Worm (Caenorhabditis elegans) whole organism, young adult: ENCODE data around the gene F38B6.3.

Experiments used
- B0035.1 ChIP-seq: sonication (generic microtip); optimal IDR thresholded peaks from 2 replicates; lab custom pipeline; 2016; ENCODE audit warnings: missing genetic modification characterization, mild to moderate bottlenecking, missing compliant biosample characterization, missing genotype, missing genetic modification reagents
- B0336.3 ChIP-seq: fragments of 200-800 bp; sonication (Bioruptor generic); IDR thresholded peaks from 2 replicates; pipeline ENCODE4 v1.3.6; 2022; ENCODE audit warnings: missing genetic modification characterization, missing compliant biosample characterization
- C06A6.2 ChIP-seq: fragments of 200-800 bp; sonication (Bioruptor generic); conservative IDR thresholded peaks from 2 replicates; pipeline ENCODE4 v1.3.6; 2022; ENCODE audit warnings: missing genetic modification characterization, missing compliant biosample characterization
- F22D6.2 ChIP-seq: sonication (generic microtip); optimal IDR thresholded peaks from 2 replicates; lab custom pipeline; 2016; ENCODE audit warnings: mild to moderate bottlenecking, missing genetic modification characterization, missing compliant biosample characterization
- F37B4.10 ChIP-seq: fragments of 200-800 bp; sonication (Bioruptor generic); IDR thresholded peaks from 2 replicates; pipeline ENCODE4 v1.3.6; 2022; ENCODE audit warnings: missing genetic modification characterization, missing compliant biosample characterization
- F49E8.2 ChIP-seq: sonication (generic microtip); optimal IDR thresholded peaks from 3 replicates; lab custom pipeline; 2017; ENCODE audit warnings: missing genetic modification characterization, mild to moderate bottlenecking, missing compliant biosample characterization, antibody characterized with exemption, moderate library complexity; ENCODE audit not compliant: insufficient read depth
- K11D2.4 ChIP-seq: fragments of 200-800 bp; sonication (Bioruptor generic); IDR thresholded peaks from 2 replicates; pipeline ENCODE4 v1.3.6; 2022; ENCODE audit warnings: missing genetic modification reagents, missing genetic modification characterization, missing compliant biosample characterization
- T26A5.8 ChIP-seq: sonication (generic microtip); optimal IDR thresholded peaks from 2 replicates; lab custom pipeline; 2016; ENCODE audit warnings: missing genetic modification characterization, missing compliant biosample characterization
- Y56A3A.18 ChIP-seq: fragments of 200-800 bp; sonication (Bioruptor generic); IDR thresholded peaks from 2 replicates; pipeline ENCODE4 v1.3.6; 2022; ENCODE audit warnings: missing genetic modification reagents, missing genetic modification characterization, missing compliant biosample characterization
- Y95B8A.8 ChIP-seq: fragments of 200-800 bp; sonication (Bioruptor generic); IDR thresholded peaks from 2 replicates; pipeline ENCODE4 v1.3.6; 2022; ENCODE audit warnings: missing genetic modification reagents, missing genetic modification characterization, missing compliant biosample characterization
- akir-1 ChIP-seq: fragments of 200-800 bp; sonication (Bioruptor generic); optimal IDR thresholded peaks from 2 replicates; lab custom pipeline; 2018; ENCODE audit warnings: mild to moderate bottlenecking, missing genetic modification characterization, moderate library complexity, missing compliant biosample characterization
- atf-7 ChIP-seq: sonication (generic microtip); optimal IDR thresholded peaks from 2 replicates; lab custom pipeline; 2017; ENCODE audit warnings: mild to moderate bottlenecking, missing genetic modification characterization, missing compliant biosample characterization
- attf-5 ChIP-seq: fragments of 200-800 bp; sonication (Bioruptor generic); optimal IDR thresholded peaks from 2 replicates; lab custom pipeline; 2018; ENCODE audit warnings: mild to moderate bottlenecking, missing genetic modification characterization, missing compliant biosample characterization
- bed-1 ChIP-seq: fragments of 200-800 bp; sonication (Bioruptor generic); IDR thresholded peaks from 2 replicates; pipeline ENCODE4 v1.3.6; 2022; ENCODE audit warnings: missing genetic modification reagents, missing genetic modification characterization, missing compliant biosample characterization
- ccch-3 ChIP-seq: fragments of 200-800 bp; sonication (Bioruptor generic); optimal IDR thresholded peaks from 2 replicates; lab custom pipeline; 2018; ENCODE audit warnings: mild to moderate bottlenecking, missing genetic modification characterization, missing compliant biosample characterization
- cebp-1 ChIP-seq, 2 experiments: fragments of 200-800 bp in 1 of 2; sonication (Bioruptor generic) in 1 of 2; sonication (generic microtip) in 1 of 2; IDR thresholded peaks in 1 of 2; optimal IDR thresholded peaks in 1 of 2; 2 replicates each; pipeline versions ENCODE4 v1.3.6 to Lab custom; 2017 to 2022; ENCODE audit warnings: missing compliant biosample characterization in 2 of 2, missing genetic modification characterization in 2 of 2, mild to moderate bottlenecking in 1 of 2, missing genetic modification reagents in 1 of 2, moderate library complexity in 1 of 2
- ceh-27 ChIP-seq: fragments of 200-800 bp; sonication (Bioruptor generic); optimal IDR thresholded peaks from 2 replicates; lab custom pipeline; 2018; ENCODE audit warnings: mild to moderate bottlenecking, missing genetic modification characterization, moderate library complexity, missing compliant biosample characterization
- die-1 ChIP-seq: sonication (generic microtip); optimal IDR thresholded peaks from 2 replicates; lab custom pipeline; 2016; ENCODE audit warnings: missing genotype, mild to moderate bottlenecking, missing genetic modification characterization, missing compliant biosample characterization
- dox-1 ChIP-seq: fragments of 200-800 bp; sonication (Bioruptor generic); IDR thresholded peaks from 2 replicates; pipeline ENCODE4 v1.3.6; 2022; ENCODE audit warnings: missing genetic modification reagents, missing genetic modification characterization, missing compliant biosample characterization
- dpl-1 ChIP-seq: fragments of 150-350 bp; optimal IDR thresholded peaks from 2 replicates; lab custom pipeline; 2014; ENCODE audit warnings: missing biosample characterization, missing genetic modification reagents, missing genetic modification characterization
- egl-18 ChIP-seq: fragments of 200-800 bp; sonication (Bioruptor generic); IDR thresholded peaks from 2 replicates; pipeline ENCODE4 v1.3.6; 2022; ENCODE audit warnings: missing genetic modification reagents, missing genetic modification characterization, missing compliant biosample characterization
- egl-44 ChIP-seq: fragments of 200-800 bp; sonication (Bioruptor generic); IDR thresholded peaks from 2 replicates; pipeline ENCODE4 v1.3.6; 2022; ENCODE audit warnings: missing genetic modification reagents, missing genetic modification characterization, missing compliant biosample characterization
- fkh-3 ChIP-seq: sonication (generic microtip); optimal IDR thresholded peaks from 2 replicates; lab custom pipeline; 2016; ENCODE audit warnings: mild to moderate bottlenecking, missing genetic modification characterization, missing compliant biosample characterization
- gei-17 ChIP-seq: fragments of 200-800 bp; sonication (Bioruptor generic); optimal IDR thresholded peaks from 2 replicates; lab custom pipeline; 2018; ENCODE audit warnings: mild to moderate bottlenecking, missing genetic modification characterization, missing compliant biosample characterization
- hlh-12 ChIP-seq: sonication (generic microtip); optimal IDR thresholded peaks from 2 replicates; lab custom pipeline; 2016; ENCODE audit warnings: missing genetic modification characterization, missing compliant biosample characterization
- hmg-1.2 ChIP-seq: fragments of 200-800 bp; sonication (Bioruptor generic); IDR thresholded peaks from 2 replicates; pipeline ENCODE4 v1.3.6; 2022; ENCODE audit warnings: missing genetic modification reagents, missing genetic modification characterization, missing compliant biosample characterization
- hrde-1 ChIP-seq: sonication (generic microtip); optimal IDR thresholded peaks from 2 replicates; lab custom pipeline; 2016; ENCODE audit warnings: missing genetic modification characterization, mild to moderate bottlenecking, missing compliant biosample characterization, moderate library complexity, missing genotype, missing genetic modification reagents, borderline replicate concordance
- hsf-1 ChIP-seq: fragments of 200-800 bp; sonication (Bioruptor generic); IDR thresholded peaks from 2 replicates; pipeline ENCODE4 v1.3.6; 2022; ENCODE audit warnings: missing genetic modification reagents, missing genetic modification characterization, missing compliant biosample characterization
- lin-26 ChIP-seq: fragments of 200-800 bp; sonication (Bioruptor generic); IDR thresholded peaks from 2 replicates; pipeline ENCODE4 v1.3.6; 2022; ENCODE audit warnings: missing genetic modification reagents, missing genetic modification characterization, missing compliant biosample characterization
- lin-40 ChIP-seq: sonication (generic microtip); optimal IDR thresholded peaks from 2 replicates; lab custom pipeline; 2016; ENCODE audit warnings: missing genetic modification characterization, mild to moderate bottlenecking, missing compliant biosample characterization, missing genotype, missing genetic modification reagents
- lsl-1 ChIP-seq: fragments of 200-800 bp; sonication (Bioruptor generic); optimal IDR thresholded peaks from 2 replicates; lab custom pipeline; 2018; ENCODE audit warnings: mild to moderate bottlenecking, missing genetic modification characterization, moderate library complexity, missing compliant biosample characterization
- madf-10 ChIP-seq: sonication (generic microtip); optimal IDR thresholded peaks from 2 replicates; lab custom pipeline; 2016; ENCODE audit warnings: mild to moderate bottlenecking, missing genetic modification characterization, missing compliant biosample characterization
- mcd-1 ChIP-seq: fragments of 200-800 bp; sonication (Bioruptor generic); IDR thresholded peaks from 2 replicates; pipeline ENCODE4 v1.3.6; 2022; ENCODE audit warnings: missing genetic modification reagents, missing genetic modification characterization, missing compliant biosample characterization
- nfya-1 ChIP-seq: sonication (generic microtip); optimal IDR thresholded peaks from 2 replicates; lab custom pipeline; 2017; ENCODE audit warnings: antibody characterized with exemption, missing compliant biosample characterization, missing genetic modification characterization, borderline replicate concordance; ENCODE audit not compliant: insufficient read depth
- nhr-80 ChIP-seq: sonication (generic microtip); optimal IDR thresholded peaks from 2 replicates; lab custom pipeline; 2016; ENCODE audit warnings: missing genetic modification characterization, missing compliant biosample characterization
- nhr-90 ChIP-seq: sonication (generic microtip); optimal IDR thresholded peaks from 2 replicates; lab custom pipeline; 2016; ENCODE audit warnings: missing genotype, mild to moderate bottlenecking, missing genetic modification characterization, missing compliant biosample characterization
- pbrm-1 ChIP-seq: fragments of 200-800 bp; sonication (Bioruptor generic); IDR thresholded peaks from 2 replicates; pipeline ENCODE4 v1.3.6; 2022; ENCODE audit warnings: missing genetic modification reagents, missing genetic modification characterization, missing compliant biosample characterization
- somi-1 ChIP-seq: fragments of 200-800 bp; sonication (Bioruptor generic); optimal IDR thresholded peaks from 2 replicates; lab custom pipeline; 2018; ENCODE audit warnings: mild to moderate bottlenecking, missing genetic modification characterization, missing compliant biosample characterization
- sptf-2 ChIP-seq: fragments of 200-800 bp; sonication (Bioruptor generic); optimal IDR thresholded peaks from 2 replicates; lab custom pipeline; 2018; ENCODE audit warnings: mild to moderate bottlenecking, missing genetic modification characterization, missing compliant biosample characterization
- tbx-9 ChIP-seq: sonication (generic microtip); optimal IDR thresholded peaks from 2 replicates; lab custom pipeline; 2016; ENCODE audit warnings: borderline replicate concordance, missing genetic modification characterization, inconsistent platforms, missing compliant biosample characterization
- zim-3 ChIP-seq: sonication (generic microtip); optimal IDR thresholded peaks from 2 replicates; lab custom pipeline; 2017; ENCODE audit warnings: mild to moderate bottlenecking, missing genetic modification characterization, moderate library complexity, missing compliant biosample characterization
- ztf-22 ChIP-seq: fragments of 200-800 bp; sonication (Bioruptor generic); optimal IDR thresholded peaks from 2 replicates; lab custom pipeline; 2018; ENCODE audit warnings: mild to moderate bottlenecking, missing genetic modification characterization, moderate library complexity, missing compliant biosample characterization
- ztf-26 ChIP-seq: sonication (generic microtip); optimal IDR thresholded peaks from 2 replicates; lab custom pipeline; 2017; ENCODE audit warnings: missing genetic modification characterization, missing compliant biosample characterization
- ztf-6 ChIP-seq: fragments of 200-800 bp; sonication (Bioruptor generic); IDR thresholded peaks from 2 replicates; pipeline ENCODE4 v1.3.6; 2022; ENCODE audit warnings: missing genetic modification reagents, missing genetic modification characterization, missing compliant biosample characterization

Gene F38B6.3

DNA sequence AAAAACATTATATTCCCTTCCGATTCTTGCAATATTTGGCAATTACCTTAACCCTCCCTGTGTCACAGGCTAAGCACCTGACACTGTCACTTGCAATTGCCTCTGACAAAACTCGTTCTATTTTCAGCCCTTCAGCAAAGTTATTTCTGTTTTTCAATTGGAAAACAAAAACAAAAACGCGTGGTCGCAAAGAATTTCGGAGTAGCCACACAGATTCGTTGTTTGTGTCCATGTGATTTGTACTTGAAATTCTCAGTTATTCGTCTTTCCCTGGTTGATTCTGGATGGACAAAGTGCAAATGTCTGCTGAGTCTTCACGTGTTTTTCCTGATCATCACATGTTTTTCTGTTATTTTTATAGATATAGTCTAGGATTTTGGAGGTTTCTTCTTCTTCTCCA is 42.1 kb downstream of the F38B6.3 start:
- TF ChIP-seq dpl-1 (GFP tag; lab: Kevin White, UChicago) (no peak), F22D6.2 (tag; lab: Kevin White, UChicago) (no peak), ceh-27 (GFP tag; lab: Kevin White, UChicago) (peak; percentile 62), akir-1 (GFP tag; lab: Kevin White, UChicago) (no peak), lin-40 (tag; lab: Kevin White, UChicago) (peak; percentile 13), cebp-1 (GFP tag; IDR thresholded peaks at IDR 0.05; lab: Robert Waterston, UW) (no peak), cebp-1 (tag; optimal IDR thresholded peaks at IDR 0.05; lab: Kevin White, UChicago) (peak; percentile 50), lsl-1 (GFP tag; lab: Kevin White, UChicago) (no peak), hlh-12 (tag; lab: Kevin White, UChicago) (no peak), T26A5.8 (no peak), nfya-1 (tag; lab: Kevin White, UChicago) (no peak), K11D2.4 (GFP tag; lab: Robert Waterston, UW) (0 out of 2 replicates have a peak, but pooled peaks have one; percentile 38), somi-1 (GFP tag; lab: Kevin White, UChicago) (peak; percentile 62), C06A6.2 (0 out of 2 replicates have a peak, but pooled peaks have one; percentile 51), zim-3 (tag; lab: Kevin White, UChicago) (no peak), mcd-1 (no peak), tbx-9 (tag; lab: Kevin White, UChicago) (no peak), gei-17 (GFP tag; lab: Kevin White, UChicago) (peak; percentile 23), ztf-22 (GFP tag; lab: Kevin White, UChicago) (no peak), ccch-3 (GFP tag; lab: Kevin White, UChicago) (no peak), B0035.1 (tag; lab: Kevin White, UChicago) (no peak), attf-5 (GFP tag; lab: Kevin White, UChicago) (no peak), bed-1 (GFP tag; lab: Robert Waterston, UW) (no peak), pbrm-1 (no peak), F49E8.2 (tag; lab: Kevin White, UChicago) (no peak), ztf-6 (no peak)
- TF ChIP-seq, all 124 proteins: peak for 7

DNA sequence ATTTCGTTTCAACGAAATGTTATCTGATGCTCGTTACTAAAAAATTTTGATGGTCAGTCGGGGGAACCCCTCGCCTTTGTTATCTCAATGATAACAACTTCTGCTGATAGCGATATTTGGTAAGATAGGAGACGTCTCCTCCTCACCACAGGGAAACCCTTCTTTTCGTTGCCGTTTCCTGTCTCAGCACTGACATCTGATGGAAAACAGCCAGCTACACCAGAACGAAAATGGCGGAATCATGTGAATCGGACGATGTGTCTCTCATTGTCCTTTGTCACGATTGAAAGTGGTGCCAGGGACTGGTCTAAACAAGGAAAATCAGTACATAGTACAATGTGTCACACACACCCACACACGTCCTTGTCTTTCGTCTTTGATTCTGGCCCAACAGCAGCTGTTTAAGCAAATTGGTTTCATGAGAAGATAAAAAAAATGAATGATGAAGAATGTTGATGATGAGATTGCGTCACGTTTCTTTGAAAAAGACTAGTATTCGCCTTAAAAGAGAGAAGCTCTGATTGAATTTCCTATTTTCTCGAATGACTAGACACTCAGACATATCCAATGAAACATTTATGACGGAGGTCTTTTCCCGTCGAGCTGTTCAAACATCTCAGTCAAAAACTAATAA is 43.0 kb downstream of the F38B6.3 start:
- TF ChIP-seq nhr-80 (tag; lab: Kevin White, UChicago) (peak; percentile 85), dox-1 (GFP tag; lab: Robert Waterston, UW) (peak; percentile 51), bed-1 (GFP tag; lab: Robert Waterston, UW) (no peak), cebp-1 (GFP tag; IDR thresholded peaks at IDR 0.05; lab: Robert Waterston, UW) (no peak), cebp-1 (tag; optimal IDR thresholded peaks at IDR 0.05; lab: Kevin White, UChicago) (peak; percentile 34), egl-44 (no peak), Y95B8A.8 (GFP tag; lab: Robert Waterston, UW) (no peak), Y56A3A.18 (GFP tag; lab: Robert Waterston, UW) (no peak), hmg-1.2 (0 out of 2 replicates have a peak, but pooled peaks have one; percentile 4), F37B4.10 (no peak), ceh-27 (GFP tag; lab: Kevin White, UChicago) (peak; percentile 61), lin-40 (tag; lab: Kevin White, UChicago) (peak; percentile 63), B0336.3 (GFP tag; lab: Robert Waterston, UW) (0 out of 2 replicates have a peak, but pooled peaks have one; percentile 18), atf-7 (tag; lab: Kevin White, UChicago) (peak; percentile 78), ztf-6 (no peak), nhr-90 (tag; lab: Kevin White, UChicago) (no peak), C06A6.2 (0 out of 2 replicates have a peak, but pooled peaks have one; percentile 21), sptf-2 (no peak), lin-26 (GFP tag; lab: Robert Waterston, UW) (peak; percentile 64; the same call in 1 of the 2 replicates), B0035.1 (tag; lab: Kevin White, UChicago) (no peak), madf-10 (peak; percentile 23), ztf-22 (GFP tag; lab: Kevin White, UChicago) (peak; percentile 21), hrde-1 (no peak), attf-5 (GFP tag; lab: Kevin White, UChicago) (peak; percentile 11), fkh-3 (no peak), egl-18 (GFP tag; lab: Robert Waterston, UW) (no peak), die-1 (tag; lab: Kevin White, UChicago) (peak; percentile 44), hsf-1 (GFP tag; lab: Robert Waterston, UW) (no peak), ztf-26 (tag; lab: Kevin White, UChicago) (peak; percentile 54)
